Worm (Caenorhabditis elegans) whole organism, late embryonic: ENCODE measurements around the gene gss-1.

ENCODE experiments used
- C08G9.2 ChIP-seq: sonication (generic microtip); optimal IDR thresholded peaks from 2 replicates; lab custom pipeline; 2016; ENCODE audit warnings: mild to moderate bottlenecking, missing genetic modification characterization, moderate library complexity, missing compliant biosample characterization
- C38D4.7 ChIP-seq: fragments of 200-800 bp; sonication (Bioruptor generic); optimal IDR thresholded peaks from 2 replicates; lab custom pipeline; 2018; ENCODE audit warnings: mild to moderate bottlenecking, missing genetic modification characterization, moderate library complexity, missing compliant biosample characterization
- F13H6.1 ChIP-seq: sonication (generic microtip); optimal IDR thresholded peaks from 2 replicates; lab custom pipeline; 2016; ENCODE audit warnings: missing genetic modification characterization, missing compliant biosample characterization
- T23F11.4 ChIP-seq: fragments of 200-800 bp; sonication (Bioruptor generic); optimal IDR thresholded peaks from 2 replicates; lab custom pipeline; 2018; ENCODE audit warnings: mild to moderate bottlenecking, missing genetic modification characterization, missing compliant biosample characterization
- ahr-1 ChIP-seq: sonication (generic microtip); optimal IDR thresholded peaks from 2 replicates; lab custom pipeline; 2016; ENCODE audit warnings: missing genetic modification characterization, missing compliant biosample characterization
- ceh-14 ChIP-seq: sonication (generic microtip); optimal IDR thresholded peaks from 2 replicates; lab custom pipeline; 2016; ENCODE audit warnings: missing genotype, missing genetic modification characterization, missing compliant biosample characterization
- ceh-18 ChIP-seq: sonication (generic microtip); optimal IDR thresholded peaks from 2 replicates; lab custom pipeline; 2016; ENCODE audit warnings: missing genetic modification characterization, missing compliant biosample characterization
- ceh-19 ChIP-seq: fragments of 200-800 bp; sonication (Bioruptor generic); optimal IDR thresholded peaks from 2 replicates; lab custom pipeline; 2018; ENCODE audit warnings: mild to moderate bottlenecking, missing genetic modification characterization, missing compliant biosample characterization
- ceh-2 ChIP-seq: sonication (generic microtip); optimal IDR thresholded peaks from 2 replicates; lab custom pipeline; 2016; ENCODE audit warnings: missing genotype, missing genetic modification characterization, missing compliant biosample characterization
- ceh-22 ChIP-seq: sonication (generic microtip); optimal IDR thresholded peaks from 2 replicates; lab custom pipeline; 2017; ENCODE audit warnings: missing biosample characterization, missing genetic modification characterization
- ceh-34 ChIP-seq: sonication (generic microtip); optimal IDR thresholded peaks from 2 replicates; lab custom pipeline; 2016; ENCODE audit warnings: mild to moderate bottlenecking, missing genetic modification characterization, missing compliant biosample characterization
- ceh-45 ChIP-seq: fragments of 200-800 bp; sonication (Bioruptor generic); IDR thresholded peaks from 2 replicates; pipeline ENCODE4 v1.3.6; 2022; ENCODE audit warnings: missing genetic modification reagents, missing genetic modification characterization, missing compliant biosample characterization
- ceh-9 ChIP-seq: sonication (generic microtip); optimal IDR thresholded peaks from 2 replicates; lab custom pipeline; 2016; ENCODE audit warnings: mild to moderate bottlenecking, missing genetic modification characterization, inconsistent platforms, missing compliant biosample characterization
- dve-1 ChIP-seq: sonication (generic microtip); optimal IDR thresholded peaks from 2 replicates; lab custom pipeline; 2017; ENCODE audit warnings: antibody characterized with exemption, mild to moderate bottlenecking, missing genetic modification characterization, missing compliant biosample characterization
- elt-2 ChIP-seq: sonication (generic microtip); optimal IDR thresholded peaks from 2 replicates; lab custom pipeline; 2016; ENCODE audit warnings: missing genetic modification reagents, missing genetic modification characterization, missing compliant biosample characterization
- ets-4 ChIP-seq: sonication (generic microtip); optimal IDR thresholded peaks from 2 replicates; lab custom pipeline; 2016; ENCODE audit warnings: missing genetic modification characterization, missing compliant biosample characterization
- fkh-10 ChIP-seq: fragments of 150-350 bp; optimal IDR thresholded peaks from 2 replicates; lab custom pipeline; 2014; ENCODE audit warnings: missing biosample characterization, missing genetic modification reagents, missing genetic modification characterization
- gmeb-2 ChIP-seq: sonication (generic microtip); optimal IDR thresholded peaks from 2 replicates; lab custom pipeline; 2016; ENCODE audit warnings: missing genetic modification characterization, inconsistent platforms, missing compliant biosample characterization
- hlh-13 ChIP-seq: fragments of 200-800 bp; sonication (Bioruptor generic); optimal IDR thresholded peaks from 2 replicates; lab custom pipeline; 2018; ENCODE audit warnings: mild to moderate bottlenecking, missing genetic modification characterization, missing compliant biosample characterization
- hlh-30 ChIP-seq: sonication (generic microtip); optimal IDR thresholded peaks from 2 replicates; lab custom pipeline; 2017; ENCODE audit warnings: antibody characterized with exemption, missing genetic modification characterization, missing compliant biosample characterization; ENCODE audit not compliant: insufficient read depth
- hlh-8 ChIP-seq: sonication (generic microtip); optimal IDR thresholded peaks from 2 replicates; lab custom pipeline; 2016; ENCODE audit warnings: missing genotype, missing genetic modification characterization, missing compliant biosample characterization
- lim-6 ChIP-seq: sonication (generic microtip); optimal IDR thresholded peaks from 2 replicates; lab custom pipeline; 2016; ENCODE audit warnings: missing genetic modification characterization, missing compliant biosample characterization
- lin-11 ChIP-seq: fragments of 200-800 bp; sonication (Bioruptor generic); optimal IDR thresholded peaks from 2 replicates; lab custom pipeline; 2018; ENCODE audit warnings: mild to moderate bottlenecking, missing genetic modification characterization, missing compliant biosample characterization
- madf-2 ChIP-seq: sonication (generic microtip); optimal IDR thresholded peaks from 2 replicates; lab custom pipeline; 2017; ENCODE audit warnings: missing genetic modification characterization, missing compliant biosample characterization
- mec-3 ChIP-seq: sonication (generic microtip); optimal IDR thresholded peaks from 2 replicates; lab custom pipeline; 2016; ENCODE audit warnings: borderline replicate concordance, missing genetic modification characterization, missing compliant biosample characterization
- nfya-1 ChIP-seq: sonication (generic microtip); optimal IDR thresholded peaks from 2 replicates; lab custom pipeline; 2017; ENCODE audit warnings: missing genetic modification characterization, mild to moderate bottlenecking, missing compliant biosample characterization, antibody characterized with exemption, moderate library complexity
- pag-3 ChIP-seq: sonication (generic microtip); optimal IDR thresholded peaks from 2 replicates; lab custom pipeline; 2016; ENCODE audit warnings: missing compliant biosample characterization, missing genetic modification characterization, borderline replicate concordance
- pha-2 ChIP-seq: sonication (generic microtip); optimal IDR thresholded peaks from 2 replicates; lab custom pipeline; 2017; ENCODE audit warnings: mild to moderate bottlenecking, missing genetic modification characterization, missing compliant biosample characterization
- pqm-1 ChIP-seq: sonication (generic microtip); optimal IDR thresholded peaks from 2 replicates; lab custom pipeline; 2016; ENCODE audit warnings: missing genetic modification characterization, missing compliant biosample characterization
- pros-1 ChIP-seq: fragments of 150-350 bp; optimal IDR thresholded peaks from 2 replicates; lab custom pipeline; 2014; ENCODE audit warnings: missing biosample characterization, missing genetic modification reagents, missing genetic modification characterization
- rnt-1 ChIP-seq: sonication (generic microtip); optimal IDR thresholded peaks from 2 replicates; lab custom pipeline; 2016; ENCODE audit warnings: missing genetic modification characterization, missing compliant biosample characterization
- sdc-2 ChIP-seq: sonication (generic microtip); optimal IDR thresholded peaks from 2 replicates; lab custom pipeline; 2016; ENCODE audit warnings: missing genotype, missing genetic modification characterization, missing compliant biosample characterization
- sox-2 ChIP-seq: fragments of 200-800 bp; sonication (Bioruptor generic); IDR thresholded peaks from 2 replicates; pipeline ENCODE4 v1.3.6; 2022; ENCODE audit warnings: missing genetic modification reagents, missing genetic modification characterization, missing compliant biosample characterization
- sox-4 ChIP-seq: sonication (generic microtip); optimal IDR thresholded peaks from 2 replicates; lab custom pipeline; 2017; ENCODE audit warnings: mild to moderate bottlenecking, missing genetic modification characterization, inconsistent platforms, missing compliant biosample characterization
- syd-9 ChIP-seq: sonication (generic microtip); optimal IDR thresholded peaks from 2 replicates; lab custom pipeline; 2016; ENCODE audit warnings: mild to moderate bottlenecking, missing genetic modification characterization, moderate library complexity, missing compliant biosample characterization
- tbx-2 ChIP-seq: sonication (generic microtip); optimal IDR thresholded peaks from 2 replicates; lab custom pipeline; 2016; ENCODE audit warnings: missing genetic modification characterization, missing compliant biosample characterization
- tbx-7 ChIP-seq: sonication (generic microtip); optimal IDR thresholded peaks from 2 replicates; lab custom pipeline; 2016; ENCODE audit warnings: missing genotype, missing genetic modification characterization, missing compliant biosample characterization
- unc-3 ChIP-seq, 2 experiments: fragments of 200-800 bp in 1 of 2; sonication (Bioruptor generic) in 1 of 2; sonication (generic microtip) in 1 of 2; conservative IDR thresholded peaks in 1 of 2; optimal IDR thresholded peaks in 1 of 2; 2 replicates each; pipeline versions ENCODE4 v1.3.6 to Lab custom; 2016 to 2022; ENCODE audit warnings: missing compliant biosample characterization in 2 of 2, missing genetic modification characterization in 2 of 2, missing genetic modification reagents in 1 of 2
- zip-5 ChIP-seq: sonication (generic microtip); optimal IDR thresholded peaks from 2 replicates; lab custom pipeline; 2016; ENCODE audit warnings: missing genetic modification characterization, missing compliant biosample characterization

Gene gss-1

DNA sequence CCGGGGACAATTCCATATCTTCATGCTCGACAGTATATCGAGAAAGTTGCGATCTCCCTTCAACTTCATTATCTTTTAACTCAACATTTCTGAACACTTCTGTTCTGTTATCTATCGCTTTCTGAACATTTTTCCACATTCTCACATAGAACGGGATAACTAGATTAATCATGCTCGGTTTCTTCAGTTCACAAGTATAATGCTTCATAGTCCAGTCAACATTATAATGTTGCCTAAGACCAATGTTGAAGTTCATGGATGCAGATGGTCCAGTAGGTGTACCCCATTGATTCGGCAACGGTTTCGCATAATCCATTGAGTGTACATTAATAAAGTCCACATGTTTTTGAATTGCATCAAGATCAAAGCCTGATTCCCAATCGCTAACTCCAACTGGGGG, 22.6 kb upstream of the gss-1 start:
- TF ChIP-seq ceh-22 (tag; lab: Kevin White, UChicago) (no peak), hlh-30 (tag; lab: Kevin White, UChicago) (no peak), elt-2 (no peak), mec-3 (tag; lab: Kevin White, UChicago) (no peak), ceh-34 (tag; lab: Kevin White, UChicago) (no peak), gmeb-2 (tag; lab: Kevin White, UChicago) (no peak), syd-9 (no peak), F13H6.1 (tag; lab: Kevin White, UChicago) (no peak), ahr-1 (tag; lab: Kevin White, UChicago) (no peak), C38D4.7 (GFP tag; lab: Kevin White, UChicago) (no peak)

DNA sequence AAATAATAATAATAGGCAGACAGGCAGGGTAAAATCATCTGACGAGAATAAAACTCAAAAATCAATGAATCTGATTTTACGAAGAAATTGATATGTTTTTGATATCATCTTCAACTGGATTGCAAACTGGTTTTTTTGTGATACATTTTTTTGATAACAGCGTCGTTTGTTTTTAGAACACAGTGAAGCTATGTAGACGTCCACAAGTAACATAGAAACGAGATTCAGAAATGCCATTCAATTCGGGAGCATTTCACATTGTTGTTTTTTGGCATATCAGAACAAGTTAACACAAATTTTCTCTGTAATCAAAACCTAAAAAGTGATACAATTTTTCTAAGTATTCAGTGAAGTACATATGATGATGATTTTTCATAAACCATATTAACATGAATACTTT, 22.0 kb upstream of the gss-1 start, which contains the start of gene chil-13:
Gene chil-13 (minus strand): TSS at position 101 of the 400 bp plus-strand sequence.
- TF ChIP-seq lim-6 (tag; lab: Kevin White, UChicago) (no peak), sdc-2 (tag; lab: Kevin White, UChicago) (no peak), fkh-10 (GFP tag; lab: Kevin White, UChicago) (no peak), nfya-1 (tag; lab: Kevin White, UChicago) (no peak), pqm-1 (tag; lab: Kevin White, UChicago) (no peak), sox-2 (GFP tag; lab: Robert Waterston, UW) (no peak), syd-9 (no peak), sox-4 (tag; lab: Kevin White, UChicago) (no peak), ceh-18 (no peak), rnt-1 (no peak), hlh-8 (tag; lab: Kevin White, UChicago) (no peak)

ce11 chrII:9436009-9436408, 19.8 kb upstream of the gss-1 start, which contains the start of gene kin-16:
TSS of gene kin-16 (minus strand) at chrII:9436109.
- TF ChIP-seq lim-6 (tag; lab: Kevin White, UChicago) (no peak), ceh-45 (GFP tag; lab: Robert Waterston, UW) (no peak), C08G9.2 (no peak), ahr-1 (tag; lab: Kevin White, UChicago) (no peak), nfya-1 (tag; lab: Kevin White, UChicago) (no peak), dve-1 (no peak), syd-9 (no peak), hlh-8 (tag; lab: Kevin White, UChicago) (no peak), pros-1 (tag; lab: Kevin White, UChicago) (no peak), madf-2 (tag; lab: Kevin White, UChicago) (no peak), unc-3 (GFP tag; conservative IDR thresholded peaks at IDR 0.05; lab: Robert Waterston, UW) (no peak), unc-3 (tag; optimal IDR thresholded peaks at IDR 0.05; lab: Kevin White, UChicago) (no peak), hlh-13 (GFP tag; lab: Kevin White, UChicago) (no peak), lin-11 (no peak), tbx-7 (tag; lab: Kevin White, UChicago) (no peak), T23F11.4 (no peak), pqm-1 (tag; lab: Kevin White, UChicago) (no peak), zip-5 (tag; lab: Kevin White, UChicago) (no peak), ceh-2 (tag; lab: Kevin White, UChicago) (no peak)

DNA sequence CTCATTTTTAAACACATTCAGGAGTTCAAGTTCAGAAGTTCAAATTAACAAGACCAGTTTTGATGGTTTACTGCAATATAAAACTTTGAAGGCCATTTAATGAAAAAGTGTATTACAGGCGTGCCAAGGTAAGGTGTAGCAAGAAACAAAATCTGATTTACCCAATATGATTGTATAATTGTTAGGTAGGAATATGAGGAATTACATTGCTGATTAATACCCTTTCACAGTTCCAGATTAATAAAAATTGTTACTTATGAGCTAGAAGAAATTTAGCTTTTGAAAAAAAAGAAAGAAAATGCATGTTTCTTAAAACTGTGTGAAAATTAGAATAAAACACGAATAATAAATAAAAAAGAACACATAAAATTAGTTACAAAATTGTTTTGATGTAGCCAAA, 17.4 kb upstream of the gss-1 start, which contains the start of gene kin-15:
Gene kin-15 (minus strand): TSS at position 101 of the 400 bp plus-strand sequence.
- TF ChIP-seq ceh-14 (tag; lab: Kevin White, UChicago): no peak
- TF ChIP-seq pha-2: no peak
- no peak for TF ChIP-seq C38D4.7 (GFP tag; lab: Kevin White, UChicago)
- no peak for TF ChIP-seq dve-1
- TF ChIP-seq fkh-10 (GFP tag; lab: Kevin White, UChicago): no peak
- no peak for TF ChIP-seq pag-3 (tag; lab: Kevin White, UChicago)
- no peak for TF ChIP-seq pqm-1 (tag; lab: Kevin White, UChicago)
- TF ChIP-seq nfya-1 (tag; lab: Kevin White, UChicago): no peak
- no peak for TF ChIP-seq ceh-19 (GFP tag; lab: Kevin White, UChicago)
- no peak for TF ChIP-seq sox-2 (GFP tag; lab: Robert Waterston, UW)
- TF ChIP-seq ceh-9 (tag; lab: Kevin White, UChicago): no peak
- TF ChIP-seq tbx-2 (tag; lab: Kevin White, UChicago): no peak
- no peak for TF ChIP-seq ets-4
